Worm (Caenorhabditis elegans): ENCODE data around the gene mltn-1.

mltn-1 gene

DNA sequence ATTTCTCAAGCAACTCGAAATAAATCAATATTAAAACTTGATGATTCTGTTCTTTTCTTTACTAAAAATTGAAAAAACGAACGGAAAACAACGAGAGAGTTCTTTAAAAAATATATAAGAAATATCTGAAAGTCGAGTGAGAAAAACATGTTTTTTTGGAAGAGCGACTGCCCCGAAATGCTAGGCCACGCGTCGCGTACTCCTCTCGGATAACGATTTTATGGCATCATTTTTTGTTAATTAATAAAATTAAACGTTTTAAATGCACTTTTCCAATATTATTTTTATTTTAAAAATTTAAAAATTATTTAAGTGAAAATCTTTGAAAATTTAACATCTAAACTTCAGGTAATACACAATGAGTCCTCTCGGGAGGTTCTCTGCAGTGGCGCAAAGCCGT lies 27.9 kb downstream of the mltn-1 start, which contains the start of gene gfm-1 (continued):
- TF ChIP-seq lin-35 (GFP tag; optimal IDR thresholded peaks at IDR 0.05), result peak; percentile 43 to 62
- peak; percentile 84 for TF ChIP-seq C04F5.9 (tag; optimal IDR thresholded peaks at IDR 0.05)
- peak in 1 of 2 experiments; percentile 91 for TF ChIP-seq ztf-11 (tag; optimal IDR thresholded peaks at IDR 0.05)
- TF ChIP-seq fkh-8 (tag; optimal IDR thresholded peaks at IDR 0.05), result peak; percentile 70
- TF ChIP-seq lsy-2 (tag; optimal IDR thresholded peaks at IDR 0.05), result peak; percentile 62 to 83
- TF ChIP-seq elt-2 (tag; optimal IDR thresholded peaks at IDR 0.05), result peak; percentile 67
- TF ChIP-seq ces-1 (GFP tag; optimal IDR thresholded peaks at IDR 0.05), result no peak
- no peak for TF ChIP-seq nhr-237 (tag; optimal IDR thresholded peaks at IDR 0.05)
- TF ChIP-seq mef-2 (tag; optimal IDR thresholded peaks at IDR 0.05), result no peak
- no peak for TF ChIP-seq egl-27 (tag; optimal IDR thresholded peaks at IDR 0.05)
- TF ChIP-seq nhr-28 (tag; optimal IDR thresholded peaks at IDR 0.05), result no peak
- peak; percentile 84 for TF ChIP-seq pax-3 (tag; optimal IDR thresholded peaks at IDR 0.05)
- TF ChIP-seq Y116A8C.19 (tag; optimal IDR thresholded peaks at IDR 0.05; ENCODE audit: borderline replicate concordance), result peak; percentile 84
- TF ChIP-seq sptf-1 (tag; optimal IDR thresholded peaks at IDR 0.05), result no peak
- TF ChIP-seq tlp-1 (tag; optimal IDR thresholded peaks at IDR 0.05), result no peak
- TF ChIP-seq nhr-77 (tag; optimal IDR thresholded peaks at IDR 0.05), result no peak
- TF ChIP-seq unc-62 (GFP tag; optimal IDR thresholded peaks at IDR 0.05), result no peak
- no peak for TF ChIP-seq fos-1 (tag; optimal IDR thresholded peaks at IDR 0.05)
- no peak for TF ChIP-seq aly-2 (tag; optimal IDR thresholded peaks at IDR 0.05)
- no peak for TF ChIP-seq C34B4.2 (tag; optimal IDR thresholded peaks at IDR 0.05)
- peak; percentile 82 for TF ChIP-seq xbp-1 (tag; optimal IDR thresholded peaks at IDR 0.05)
- TF ChIP-seq nhr-11 (tag; optimal IDR thresholded peaks at IDR 0.05), result no peak
- TF ChIP-seq ceh-82 (tag; optimal IDR thresholded peaks at IDR 0.05), result peak; percentile 42 to 62 (median 43)
- TF ChIP-seq nhr-19 (GFP tag; conservative IDR thresholded peaks at IDR 0.05), result peak; percentile 77
- peak; percentile 89 for TF ChIP-seq dsc-1 (tag; optimal IDR thresholded peaks at IDR 0.05)
- peak; percentile 58 for TF ChIP-seq isw-1 (GFP tag; IDR thresholded peaks at IDR 0.05)
- TF ChIP-seq rnt-1 (tag; optimal IDR thresholded peaks at IDR 0.05), result peak; percentile 98
- TF ChIP-seq snpc-4 (tag; optimal IDR thresholded peaks at IDR 0.05), result peak; percentile 49
- peak; percentile 69 for TF ChIP-seq efl-3 (GFP tag; optimal IDR thresholded peaks at IDR 0.05)
- peak; percentile 54 to 72 for TF ChIP-seq efl-1 (optimal IDR thresholded peaks at IDR 0.05)
- TF ChIP-seq efl-1 (GFP tag; optimal IDR thresholded peaks at IDR 0.05 in 1 of 2), result peak; percentile 76 to 96
- peak; percentile 72 for TF ChIP-seq grh-1 (GFP tag; IDR thresholded peaks at IDR 0.05)

ce11 chrII:13116710-13117109 lies 28.3 kb downstream of the mltn-1 start, which contains the start of gene rict-1:
TSS of gene rict-1 (minus strand) at chrII:13116810.
- TF ChIP-seq nhr-90 (tag; optimal IDR thresholded peaks at IDR 0.05; ENCODE audit: poor library complexity), result no peak

- TF ChIP-seq dpl-1 (GFP tag; optimal IDR thresholded peaks at IDR 0.05) (no peak), efl-1 (optimal IDR thresholded peaks at IDR 0.05) (no peak), efl-1 (GFP tag; optimal IDR thresholded peaks at IDR 0.05 in 1 of 2) (peak in 1 of 2 experiments; percentile 63), egl-13 (tag; optimal IDR thresholded peaks at IDR 0.05) (no peak), unc-98 (GFP tag; IDR thresholded peaks at IDR 0.05) (no peak), aha-1 (tag; optimal IDR thresholded peaks at IDR 0.05) (no peak), unc-30 (tag; optimal IDR thresholded peaks at IDR 0.05) (no peak), mab-9 (GFP tag; IDR thresholded peaks at IDR 0.05) (no peak), tbx-2 (tag; optimal IDR thresholded peaks at IDR 0.05) (no peak), swsn-7 (tag; optimal IDR thresholded peaks at IDR 0.05) (no peak), nhr-90 (tag; optimal IDR thresholded peaks at IDR 0.05; ENCODE audit: poor library complexity) (no peak), lin-14 (GFP tag; optimal IDR thresholded peaks at IDR 0.05) (no peak), blmp-1 (tag; optimal IDR thresholded peaks at IDR 0.05) (peak; percentile 67), zag-1 (tag; optimal IDR thresholded peaks at IDR 0.05) (no peak), C16A3.4 (tag; optimal IDR thresholded peaks at IDR 0.05) (no peak), sup-37 (GFP tag; optimal IDR thresholded peaks at IDR 0.05) (no peak), ceh-63 (GFP tag; optimal IDR thresholded peaks at IDR 0.05) (no peak)
These were observed 37.3 kb downstream of the mltn-1 start, which contains the start of gene pqn-32 for ce11 chrII:13107719-13108118. TSS of gene pqn-32 (plus strand) at chrII:13108019.

Data from whole organism, L1 larva.